Fruit fly (Drosophila melanogaster) whole organism, prepupa: ENCODE measurements around the gene Drsl6.

ENCODE experiments used
- CG10669 ChIP-seq: fragments of 200-800 bp; sonication (Bioruptor generic); optimal IDR thresholded peaks from 3 replicates; lab custom pipeline; 2018; ENCODE audit warnings: missing biosample characterization, mild to moderate bottlenecking, missing genetic modification characterization, moderate library complexity
- CG4318 ChIP-seq: fragments of 200-800 bp; sonication (Bioruptor generic); optimal IDR thresholded peaks from 3 replicates; lab custom pipeline; 2017; ENCODE audit warnings: missing biosample characterization, mild to moderate bottlenecking, missing genetic modification characterization
- CG6808 ChIP-seq: fragments of 200-800 bp; sonication (Bioruptor generic); optimal IDR thresholded peaks from 3 replicates; lab custom pipeline; 2017; ENCODE audit warnings: missing biosample characterization, missing genetic modification characterization, mild to moderate bottlenecking, moderate library complexity, missing genetic modification reagents
- CG6854 ChIP-seq: fragments of 200-800 bp; sonication (Bioruptor generic); optimal IDR thresholded peaks from 2 replicates; lab custom pipeline; 2017; ENCODE audit warnings: missing biosample characterization, mild to moderate bottlenecking, missing genetic modification characterization
- CG8632 ChIP-seq: fragments of 200-800 bp; sonication (Bioruptor generic); optimal IDR thresholded peaks from 3 replicates; lab custom pipeline; 2016; ENCODE audit warnings: missing biosample characterization, missing genetic modification characterization
- Lpt ChIP-seq: fragments of 200-800 bp; sonication (Bioruptor generic); optimal IDR thresholded peaks from 3 replicates; lab custom pipeline; 2016; ENCODE audit warnings: missing biosample characterization, missing genetic modification characterization
- Sox102F ChIP-seq: fragments of 200-800 bp; sonication (Bioruptor generic); optimal IDR thresholded peaks from 2 replicates; lab custom pipeline; 2016; ENCODE audit warnings: missing biosample characterization, mild to moderate bottlenecking, missing genetic modification characterization

dm6 chr3L:3352516-3352915 is 16.3 kb upstream of the Drsl6 start:
- TF ChIP-seq CG6808 (GFP tag; lab: Kevin White, UChicago) (no peak), CG4318 (no peak), CG6854 (GFP tag; lab: Kevin White, UChicago) (no peak), Lpt (GFP tag; lab: Kevin White, UChicago) (no peak), CG8632 (no peak), Sox102F (GFP tag; lab: Kevin White, UChicago) (no peak), CG10669 (GFP tag; lab: Kevin White, UChicago) (no peak)
